Fruit fly (Drosophila melanogaster) whole organism, adult: ENCODE measurements around the gene Dhod.

Experiments
- CG12768 ChIP-seq: fragments of 200-800 bp; sonication (Bioruptor generic); optimal IDR thresholded peaks from 2 replicates; lab custom pipeline; 2017; ENCODE audit warnings: missing biosample characterization, missing genetic modification characterization, mild to moderate bottlenecking, moderate library complexity, missing genetic modification reagents
- bab1 ChIP-seq: fragments of 200-800 bp; sonication (Bioruptor generic); optimal IDR thresholded peaks from 3 replicates; lab custom pipeline; 2019; ENCODE audit warnings: missing biosample characterization, mild to moderate bottlenecking, missing genetic modification characterization, moderate library complexity

dm6 chr3R:8616149-8616548 is 36.6 kb downstream of the Dhod start:
- TF ChIP-seq bab1 (GFP tag; lab: Kevin White, UChicago) (no peak), CG12768 (GFP tag; lab: Kevin White, UChicago) (no peak)
